Worm (Caenorhabditis elegans) whole organism, mixed stage, embryonic: ENCODE measurements around the gene lys-8.
"Not testable (repeated sequence)": the region's sequence is repeated elsewhere in the genome, so short reads cannot be mapped to it uniquely, and the experiment has no call there.

Experiments
- M03D4.4 ChIP-seq: sonication (generic microtip); optimal IDR thresholded peaks from 2 replicates; lab custom pipeline; 2017; ENCODE audit warnings: mild to moderate bottlenecking, missing genetic modification characterization, missing compliant biosample characterization
- bed-3 ChIP-seq: fragments of 200-800 bp; sonication (Bioruptor generic); optimal IDR thresholded peaks from 3 replicates; lab custom pipeline; 2018; ENCODE audit warnings: mild to moderate bottlenecking, missing genetic modification characterization, moderate library complexity, missing compliant biosample characterization
- blmp-1 ChIP-seq: fragments of 150-350 bp; optimal IDR thresholded peaks from 2 replicates; lab custom pipeline; 2014; ENCODE audit warnings: missing biosample characterization, missing genetic modification characterization
- ceh-39 ChIP-seq: fragments of 150-350 bp; optimal IDR thresholded peaks from 2 replicates; lab custom pipeline; 2014; ENCODE audit warnings: missing biosample characterization, missing genetic modification characterization
- ces-1 ChIP-seq: fragments of 150-350 bp; optimal IDR thresholded peaks from 2 replicates; lab custom pipeline; 2014; ENCODE audit warnings: missing biosample characterization, missing genetic modification reagents, missing genetic modification characterization
- cnd-1 ChIP-seq: fragments of 200-800 bp; sonication (Bioruptor generic); optimal IDR thresholded peaks from 2 replicates; lab custom pipeline; 2018; ENCODE audit warnings: mild to moderate bottlenecking, missing genetic modification characterization, missing compliant biosample characterization
- drap-1 ChIP-seq: fragments of 200-800 bp; sonication (Bioruptor generic); optimal IDR thresholded peaks from 3 replicates; lab custom pipeline; 2018; ENCODE audit warnings: mild to moderate bottlenecking, missing genetic modification characterization, missing compliant biosample characterization
- elt-1 ChIP-seq: sonication (generic microtip); optimal IDR thresholded peaks from 2 replicates; lab custom pipeline; 2017; ENCODE audit warnings: missing genetic modification characterization, mild to moderate bottlenecking, missing compliant biosample characterization, antibody characterized with exemption, moderate library complexity, borderline replicate concordance; ENCODE audit not compliant: insufficient read depth
- flh-1 ChIP-seq: fragments of 200-800 bp; sonication (Bioruptor generic); optimal IDR thresholded peaks from 2 replicates; lab custom pipeline; 2018; ENCODE audit warnings: mild to moderate bottlenecking, missing genetic modification characterization, moderate library complexity, missing compliant biosample characterization
- hlh-1 ChIP-seq: fragments of 150-350 bp; optimal IDR thresholded peaks from 2 replicates; lab custom pipeline; 2014; ENCODE audit warnings: missing biosample characterization, missing genetic modification reagents, missing genetic modification characterization
- lin-13 ChIP-seq: fragments of 150-350 bp; optimal IDR thresholded peaks from 2 replicates; lab custom pipeline; 2014; ENCODE audit warnings: missing biosample characterization, missing genetic modification characterization
- lin-32 ChIP-seq: fragments of 200-800 bp; sonication (Bioruptor generic); optimal IDR thresholded peaks from 2 replicates; lab custom pipeline; 2018; ENCODE audit warnings: mild to moderate bottlenecking, missing genetic modification characterization, missing compliant biosample characterization
- lsy-2 ChIP-seq: fragments of 150-350 bp; optimal IDR thresholded peaks from 2 replicates; lab custom pipeline; 2014; ENCODE audit warnings: missing biosample characterization, missing genetic modification characterization
- mep-1 ChIP-seq: fragments of 150-350 bp; optimal IDR thresholded peaks from 2 replicates; lab custom pipeline; 2017; ENCODE audit warnings: missing biosample characterization, missing genetic modification reagents, missing genetic modification characterization, inconsistent platforms
- mls-2 ChIP-seq: sonication (generic microtip); optimal IDR thresholded peaks from 2 replicates; lab custom pipeline; 2016; ENCODE audit warnings: mild to moderate bottlenecking, missing genetic modification characterization, moderate library complexity, missing compliant biosample characterization
- nhr-12 ChIP-seq: fragments of 150-350 bp; optimal IDR thresholded peaks from 2 replicates; lab custom pipeline; 2014; ENCODE audit warnings: missing biosample characterization, missing genetic modification characterization
- nhr-2 ChIP-seq: fragments of 150-350 bp; optimal IDR thresholded peaks from 2 replicates; lab custom pipeline; 2014; ENCODE audit warnings: missing biosample characterization, missing genetic modification characterization
- nhr-237 ChIP-seq: fragments of 150-350 bp; optimal IDR thresholded peaks from 2 replicates; lab custom pipeline; 2014; ENCODE audit warnings: missing biosample characterization, missing genetic modification characterization
- nhr-28 ChIP-seq: fragments of 150-350 bp; optimal IDR thresholded peaks from 2 replicates; lab custom pipeline; 2014; ENCODE audit warnings: missing biosample characterization, missing genetic modification characterization
- pha-4 ChIP-seq: fragments of 150-350 bp; optimal IDR thresholded peaks from 2 replicates; lab custom pipeline; 2018; ENCODE audit warnings: missing biosample characterization, missing genetic modification reagents, missing genetic modification characterization
- sem-2 ChIP-seq: fragments of 200-800 bp; sonication (Bioruptor generic); optimal IDR thresholded peaks from 2 replicates; lab custom pipeline; 2018; ENCODE audit warnings: mild to moderate bottlenecking, missing genetic modification characterization, missing compliant biosample characterization
- snpc-4 ChIP-seq: fragments of 150-350 bp; optimal IDR thresholded peaks from 2 replicates; lab custom pipeline; 2014; ENCODE audit warnings: missing biosample characterization, missing genetic modification characterization
- tbx-8 ChIP-seq: fragments of 200-800 bp; sonication (Bioruptor generic); optimal IDR thresholded peaks from 2 replicates; lab custom pipeline; 2018; ENCODE audit warnings: mild to moderate bottlenecking, missing genetic modification characterization, moderate library complexity, missing compliant biosample characterization
- unc-120 ChIP-seq: sonication (generic microtip); optimal IDR thresholded peaks from 2 replicates; lab custom pipeline; 2017; ENCODE audit warnings: missing genetic modification characterization, missing compliant biosample characterization; ENCODE audit not compliant: poor library complexity, severe bottlenecking
- unc-39 ChIP-seq: fragments of 150-350 bp; optimal IDR thresholded peaks from 2 replicates; lab custom pipeline; 2014; ENCODE audit warnings: missing biosample characterization, missing genetic modification characterization
- zip-8 ChIP-seq: fragments of 150-350 bp; optimal IDR thresholded peaks from 2 replicates; lab custom pipeline; 2014; ENCODE audit warnings: missing biosample characterization, missing genetic modification characterization
- ztf-11 ChIP-seq: fragments of 150-350 bp; optimal IDR thresholded peaks from 2 replicates; lab custom pipeline; 2014; ENCODE audit warnings: missing biosample characterization, missing genetic modification characterization

lys-8 gene

DNA sequence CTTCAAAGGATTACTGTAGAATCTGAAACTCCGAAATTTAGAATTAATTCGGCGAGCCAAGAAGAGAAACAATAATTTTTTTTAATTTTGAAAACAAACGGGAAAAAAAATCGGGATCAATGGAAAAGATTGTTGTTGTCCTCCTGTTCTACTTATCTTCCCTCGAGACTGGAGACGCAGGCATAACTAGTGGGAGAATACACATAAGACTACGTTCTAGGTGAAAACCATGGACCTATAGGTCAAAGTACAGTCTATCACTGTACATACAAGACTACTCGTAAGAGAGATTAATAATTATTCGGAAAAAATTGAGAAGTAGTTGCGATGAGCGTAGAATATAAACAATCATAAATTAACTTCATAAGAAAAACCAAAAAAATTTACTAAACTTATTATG lies 33.3 kb downstream of the lys-8 start, which contains the start of gene dhs-6:
dhs-6 (minus strand) TSS at position 22 of the 400 bp plus-strand sequence.
- no peak for TF ChIP-seq cnd-1 (tag; lab: Kevin White, UChicago)
- no peak for TF ChIP-seq unc-120 (tag; lab: Kevin White, UChicago)
- TF ChIP-seq elt-1 (tag; lab: Kevin White, UChicago), result no peak
- no peak for TF ChIP-seq lin-32 (GFP tag; lab: Kevin White, UChicago)
- no peak for TF ChIP-seq ztf-11 (tag; lab: Kevin White, UChicago)
- no peak for TF ChIP-seq M03D4.4 (tag; lab: Kevin White, UChicago)
- no peak for TF ChIP-seq snpc-4 (tag; lab: Kevin White, UChicago)

DNA sequence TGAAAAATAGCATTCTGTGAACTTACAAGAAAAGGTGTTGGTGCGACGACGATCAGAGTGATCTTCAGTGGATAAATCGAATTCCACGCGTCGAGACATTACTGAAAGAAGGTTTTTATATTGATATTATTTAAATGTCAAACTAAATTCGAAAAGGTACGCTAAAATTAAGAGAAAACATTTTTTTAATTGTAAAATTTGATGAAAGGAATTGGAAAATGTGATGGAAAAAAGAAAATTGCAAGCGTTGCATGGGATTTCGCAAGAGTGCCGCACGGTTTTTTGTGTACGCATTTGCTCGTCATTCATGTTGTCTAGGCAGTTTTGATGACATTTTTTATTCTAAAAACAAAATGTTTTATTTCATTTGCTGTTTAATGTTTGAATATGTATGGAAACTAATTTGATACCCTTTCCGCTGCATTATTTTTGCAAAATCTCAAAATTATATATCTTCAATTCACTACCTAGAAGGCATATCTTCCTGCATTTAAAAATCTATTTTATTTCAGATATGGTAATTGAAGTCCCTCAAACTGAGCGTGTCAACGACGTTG lies 36.5 kb downstream of the lys-8 start, which contains the start of the genes eif-3.L and npl-4.2:
eif-3.L (minus strand) TSS at position 101 of the 557 bp plus-strand sequence.
npl-4.2 (plus strand) TSS at position 507 of the 557 bp plus-strand sequence.
- TF ChIP-seq flh-1 (GFP tag; lab: Kevin White, UChicago); pha-4; drap-1 (GFP tag; lab: Kevin White, UChicago): not testable (repeated sequence)

DNA sequence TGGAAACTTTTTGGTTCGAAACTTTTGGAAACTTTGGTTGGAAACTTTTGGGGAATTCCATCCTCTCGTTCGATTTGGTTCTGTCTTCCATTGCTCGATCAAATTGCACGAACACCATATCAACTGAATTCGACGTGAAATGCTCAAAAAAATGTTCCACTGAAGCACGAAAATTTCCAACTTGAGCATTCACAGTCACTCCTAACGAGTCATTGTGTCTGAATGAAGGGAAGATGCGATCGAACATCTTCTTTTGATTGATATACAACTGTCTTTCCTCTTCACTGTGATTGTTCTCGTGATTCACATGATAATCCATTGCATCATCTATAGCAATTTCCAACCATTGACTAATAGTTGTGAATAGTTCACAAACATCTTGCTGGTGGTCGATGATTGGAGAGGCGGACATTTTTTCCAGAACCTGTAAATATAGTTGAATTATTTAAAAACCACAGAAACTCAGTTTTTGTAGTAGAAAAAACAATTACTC lies 42.4 kb downstream of the lys-8 start, which contains the start of gene F59E12.15:
F59E12.15 (minus strand) TSS at position 51 of the 493 bp plus-strand sequence.
- TF ChIP-seq mls-2 (tag; lab: Kevin White, UChicago) (no peak), nhr-12 (tag; lab: Kevin White, UChicago) (no peak)

DNA sequence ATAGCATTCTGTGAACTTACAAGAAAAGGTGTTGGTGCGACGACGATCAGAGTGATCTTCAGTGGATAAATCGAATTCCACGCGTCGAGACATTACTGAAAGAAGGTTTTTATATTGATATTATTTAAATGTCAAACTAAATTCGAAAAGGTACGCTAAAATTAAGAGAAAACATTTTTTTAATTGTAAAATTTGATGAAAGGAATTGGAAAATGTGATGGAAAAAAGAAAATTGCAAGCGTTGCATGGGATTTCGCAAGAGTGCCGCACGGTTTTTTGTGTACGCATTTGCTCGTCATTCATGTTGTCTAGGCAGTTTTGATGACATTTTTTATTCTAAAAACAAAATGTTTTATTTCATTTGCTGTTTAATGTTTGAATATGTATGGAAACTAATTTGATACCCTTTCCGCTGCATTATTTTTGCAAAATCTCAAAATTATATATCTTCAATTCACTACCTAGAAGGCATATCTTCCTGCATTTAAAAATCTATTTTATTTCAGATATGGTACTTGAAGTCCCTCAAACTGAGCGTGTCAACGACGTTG lies 44.9 kb downstream of the lys-8 start, which contains the start of the genes F59E12.6 and npl-4.1:
F59E12.6 (minus strand) TSS at position 101 of the 551 bp plus-strand sequence.
npl-4.1 (plus strand) TSS at position 501 of the 551 bp plus-strand sequence.
- TF ChIP-seq flh-1 (GFP tag; lab: Kevin White, UChicago); ces-1; sem-2 (GFP tag; lab: Kevin White, UChicago): not testable (repeated sequence)

DNA sequence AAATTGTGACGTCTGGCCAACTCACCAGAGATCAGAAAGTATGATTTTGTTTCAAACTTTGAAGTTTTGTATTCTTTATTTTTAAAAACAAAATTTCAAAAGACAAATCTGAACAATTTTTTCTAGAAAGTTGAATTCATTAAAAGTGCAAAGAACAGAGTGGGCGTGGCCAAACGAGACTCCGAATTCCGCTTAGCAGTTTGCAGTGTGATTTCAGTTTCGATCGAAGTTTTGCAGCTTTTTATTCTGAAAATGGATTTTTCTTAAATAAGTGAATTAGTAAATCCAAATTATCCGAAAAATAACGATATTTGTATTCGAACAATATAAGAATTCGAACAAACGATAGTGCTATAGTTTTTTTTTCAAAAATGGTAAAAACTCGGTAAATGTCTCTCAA lies 47.5 kb downstream of the lys-8 start:
- TF ChIP-seq zip-8 (tag; lab: Kevin White, UChicago) (no peak), M03D4.4 (tag; lab: Kevin White, UChicago) (no peak), ces-1 (no peak), sem-2 (GFP tag; lab: Kevin White, UChicago) (no peak), hlh-1 (tag; lab: Kevin White, UChicago) (no peak), mls-2 (tag; lab: Kevin White, UChicago) (no peak), ceh-39 (tag; lab: Kevin White, UChicago) (no peak), nhr-28 (tag; lab: Kevin White, UChicago) (no peak), tbx-8 (GFP tag; lab: Kevin White, UChicago) (no peak), flh-1 (GFP tag; lab: Kevin White, UChicago) (no peak), lin-13 (tag; lab: Kevin White, UChicago) (no peak), unc-39 (tag; lab: Kevin White, UChicago) (no peak), nhr-2 (tag; lab: Kevin White, UChicago) (no peak), mep-1 (tag; lab: Kevin White, UChicago) (no peak), bed-3 (GFP tag; lab: Kevin White, UChicago) (no peak), nhr-237 (no peak), lsy-2 (tag; lab: Kevin White, UChicago) (no peak), nhr-12 (tag; lab: Kevin White, UChicago) (no peak), ztf-11 (tag; lab: Kevin White, UChicago) (no peak), drap-1 (GFP tag; lab: Kevin White, UChicago) (no peak)

DNA sequence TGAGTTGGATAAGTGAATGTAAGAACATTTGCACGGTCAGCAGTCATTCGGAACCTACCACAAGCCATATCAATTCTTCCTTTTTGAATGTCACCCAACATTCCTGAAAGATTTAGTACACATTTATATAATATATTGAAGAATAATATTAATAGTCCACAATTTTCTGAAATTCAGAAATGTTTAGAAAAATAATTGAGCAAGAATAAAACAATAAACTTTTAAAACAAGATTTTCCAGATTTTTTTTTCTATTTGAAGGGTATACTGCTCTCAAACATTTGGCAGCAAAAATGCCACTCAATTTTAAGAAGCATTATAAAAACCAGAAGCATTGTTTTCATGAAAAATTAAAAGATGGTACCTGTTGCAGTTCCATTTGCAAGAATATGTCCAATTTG lies 50.8 kb downstream of the lys-8 start, which contains the start of gene F59E12.8:
F59E12.8 (minus strand) TSS at position 101 of the 400 bp plus-strand sequence.
- TF ChIP-seq cnd-1 (tag; lab: Kevin White, UChicago), result no peak
- TF ChIP-seq blmp-1 (tag; lab: Kevin White, UChicago), result no peak
- TF ChIP-seq ces-1, result no peak
- TF ChIP-seq, all 35 proteins: peak for 0
